Fruit fly (Drosophila melanogaster): ENCODE results near the gene PNUTS.

PNUTS gene

dm6 chr2L:856690-857488 is 13.4 kb upstream of the PNUTS start (continued):
- TF ChIP-seq tup (GFP tag; optimal IDR thresholded peaks at IDR 0.05) (peak; percentile 40), CG18476 (GFP tag; optimal IDR thresholded peaks at IDR 0.05) (peak; percentile 68), CG17328 (GFP tag; IDR thresholded peaks at IDR 0.05) (peak; percentile 88), Opbp (GFP tag; IDR thresholded peaks at IDR 0.05; ENCODE audit: partially characterized antibody) (no peak), odd (GFP tag; optimal IDR thresholded peaks at IDR 0.05) (peak; percentile 61), nerfin-1 (tag; optimal IDR thresholded peaks at IDR 0.05) (peak; percentile 66), sima (GFP tag; optimal IDR thresholded peaks at IDR 0.05) (no peak), Xbp1 (GFP tag; optimal IDR thresholded peaks at IDR 0.05) (peak; percentile 71), CG9797 (GFP tag; optimal IDR thresholded peaks at IDR 0.05) (peak; percentile 6), CG7928 (GFP tag; optimal IDR thresholded peaks at IDR 0.05) (no peak), jing (GFP tag; optimal IDR thresholded peaks at IDR 0.05) (peak; percentile 82), ash1 (GFP tag; optimal IDR thresholded peaks at IDR 0.05) (no peak), hb (GFP tag; IDR thresholded peaks at IDR 0.05; ENCODE audit: partially characterized antibody) (no peak), Ets65A (GFP tag) (peak; percentile 97), kay (GFP tag; optimal IDR thresholded peaks at IDR 0.05) (peak; percentile 47), Gsc (GFP tag; IDR thresholded peaks at IDR 0.05) (peak; percentile 71), fd96Cb (tag; optimal IDR thresholded peaks at IDR 0.05) (peak; percentile 85), Hmx (GFP tag; optimal IDR thresholded peaks at IDR 0.05) (no peak), Lpt (GFP tag; optimal IDR thresholded peaks at IDR 0.05) (no peak), Hmr (GFP tag; optimal IDR thresholded peaks at IDR 0.05) (peak; percentile 58), CG10543 (GFP tag; optimal IDR thresholded peaks at IDR 0.05) (peak; percentile 17), MESR4 (GFP tag; optimal IDR thresholded peaks at IDR 0.05) (no peak), esg (GFP tag; conservative IDR thresholded peaks at IDR 0.05) (peak; percentile 80), CG10274 (GFP tag; optimal IDR thresholded peaks at IDR 0.05) (peak; percentile 29), tll (GFP tag; optimal IDR thresholded peaks at IDR 0.05) (no peak), CG2875 (GFP tag; optimal IDR thresholded peaks at IDR 0.05) (peak; percentile 83), Max (GFP tag; optimal IDR thresholded peaks at IDR 0.05) (peak; percentile 65), Stat92E (GFP tag; optimal IDR thresholded peaks at IDR 0.05) (peak in 1 of 3 experiments; percentile 48), CG10959 (GFP tag; IDR thresholded peaks at IDR 0.05) (peak; percentile 71), CG17568 (GFP tag; optimal IDR thresholded peaks at IDR 0.05) (no peak), CG18599 (GFP tag; optimal IDR thresholded peaks at IDR 0.05) (peak; percentile 75), wek (GFP tag; optimal IDR thresholded peaks at IDR 0.05) (peak; percentile 30), CG8924 (tag; optimal IDR thresholded peaks at IDR 0.05) (peak; percentile 82), CG11398 (GFP tag; optimal IDR thresholded peaks at IDR 0.05) (peak; percentile 49), nmo (GFP tag; optimal IDR thresholded peaks at IDR 0.05) (peak; percentile 83), E2f1 (GFP tag; IDR thresholded peaks at IDR 0.05) (peak; percentile 82), CG10979 (tag; optimal IDR thresholded peaks at IDR 0.05) (peak; percentile 84), corto (GFP tag; optimal IDR thresholded peaks at IDR 0.05) (no peak), nom (GFP tag; optimal IDR thresholded peaks at IDR 0.05) (no peak), CG11696 (GFP tag; IDR thresholded peaks at IDR 0.05) (peak; percentile 97), sisA (GFP tag; IDR thresholded peaks at IDR 0.05) (peak; percentile 89), sc (optimal IDR thresholded peaks at IDR 0.05) (no peak), sc (GFP tag; optimal IDR thresholded peaks at IDR 0.05) (peak; percentile 62), CG11093 (GFP tag; IDR thresholded peaks at IDR 0.05) (peak; percentile 83; the same call in 2 of the 3 replicates), CG8478 (optimal IDR thresholded peaks at IDR 0.05) (no peak), Mrtf (GFP tag; IDR thresholded peaks at IDR 0.05) (peak; percentile 71), cad (GFP tag; optimal IDR thresholded peaks at IDR 0.05) (no peak), CG1233 (GFP tag; optimal IDR thresholded peaks at IDR 0.05) (peak; percentile 60), Sry-β (GFP tag; optimal IDR thresholded peaks at IDR 0.05) (peak; percentile 41)

Measured in whole organism, embryonic.